Worm (Caenorhabditis elegans) whole organism, young adult: ENCODE measurements around the gene C49G7.7.

ENCODE experiments used
- F37B4.10 ChIP-seq: fragments of 200-800 bp; sonication (Bioruptor generic); IDR thresholded peaks from 2 replicates; pipeline ENCODE4 v1.3.6; 2022; ENCODE audit warnings: missing genetic modification characterization, missing compliant biosample characterization
- F52B5.7 ChIP-seq: sonication (generic microtip); optimal IDR thresholded peaks from 2 replicates; lab custom pipeline; 2016; ENCODE audit warnings: mild to moderate bottlenecking, missing genetic modification characterization, missing compliant biosample characterization
- F57C9.4 ChIP-seq: sonication (generic microtip); optimal IDR thresholded peaks from 2 replicates; lab custom pipeline; 2017; ENCODE audit warnings: mild to moderate bottlenecking, missing genetic modification characterization, missing compliant biosample characterization
- T07F8.4 ChIP-seq: sonication (generic microtip); optimal IDR thresholded peaks from 2 replicates; lab custom pipeline; 2016; ENCODE audit warnings: mild to moderate bottlenecking, missing genetic modification characterization, moderate library complexity, missing compliant biosample characterization
- Y53G8AR.9 ChIP-seq: fragments of 200-800 bp; sonication (Bioruptor generic); conservative IDR thresholded peaks from 2 replicates; pipeline ENCODE4 v1.3.6; 2022; ENCODE audit warnings: missing genetic modification reagents, missing genetic modification characterization, missing compliant biosample characterization
- aptf-3 ChIP-seq: fragments of 200-800 bp; sonication (Bioruptor generic); IDR thresholded peaks from 2 replicates; pipeline ENCODE4 v1.3.6; 2022; ENCODE audit warnings: missing genetic modification characterization, missing compliant biosample characterization
- atf-7 ChIP-seq: sonication (generic microtip); optimal IDR thresholded peaks from 2 replicates; lab custom pipeline; 2017; ENCODE audit warnings: mild to moderate bottlenecking, missing genetic modification characterization, missing compliant biosample characterization
- bed-2 ChIP-seq: fragments of 200-800 bp; sonication (Bioruptor generic); IDR thresholded peaks from 2 replicates; pipeline ENCODE4 v1.3.6; 2022; ENCODE audit warnings: missing genetic modification reagents, missing genetic modification characterization, missing compliant biosample characterization
- cebp-2 ChIP-seq: fragments of 200-800 bp; sonication (Bioruptor generic); IDR thresholded peaks from 2 replicates; pipeline ENCODE4 v1.3.6; 2022; ENCODE audit warnings: missing genetic modification characterization, missing compliant biosample characterization
- chd-7 ChIP-seq: sonication (generic microtip); optimal IDR thresholded peaks from 2 replicates; lab custom pipeline; 2016; ENCODE audit warnings: mild to moderate bottlenecking, missing genetic modification characterization, moderate library complexity, missing compliant biosample characterization
- die-1 ChIP-seq: sonication (generic microtip); optimal IDR thresholded peaks from 2 replicates; lab custom pipeline; 2016; ENCODE audit warnings: missing genotype, mild to moderate bottlenecking, missing genetic modification characterization, missing compliant biosample characterization
- dpff-1 ChIP-seq: sonication (generic microtip); optimal IDR thresholded peaks from 2 replicates; lab custom pipeline; 2017; ENCODE audit warnings: mild to moderate bottlenecking, missing genetic modification characterization, missing compliant biosample characterization
- ekl-4 ChIP-seq: fragments of 200-800 bp; sonication (Bioruptor generic); IDR thresholded peaks from 2 replicates; pipeline ENCODE4 v1.3.6; 2022; ENCODE audit warnings: missing genetic modification reagents, missing genetic modification characterization, missing compliant biosample characterization
- him-1 ChIP-seq: sonication (generic microtip); optimal IDR thresholded peaks from 2 replicates; lab custom pipeline; 2016; ENCODE audit warnings: missing genotype, missing genetic modification reagents, missing genetic modification characterization, missing compliant biosample characterization
- hsf-1 ChIP-seq: fragments of 200-800 bp; sonication (Bioruptor generic); IDR thresholded peaks from 2 replicates; pipeline ENCODE4 v1.3.6; 2022; ENCODE audit warnings: missing genetic modification reagents, missing genetic modification characterization, missing compliant biosample characterization
- lag-1 ChIP-seq: fragments of 200-800 bp; sonication (Bioruptor generic); IDR thresholded peaks from 2 replicates; pipeline ENCODE4 v1.3.6; 2022; ENCODE audit warnings: missing genetic modification reagents, missing genetic modification characterization, missing compliant biosample characterization
- let-526 ChIP-seq: fragments of 200-800 bp; sonication (Bioruptor generic); IDR thresholded peaks from 2 replicates; pipeline ENCODE4 v1.3.6; 2022; ENCODE audit warnings: missing genetic modification reagents, missing genetic modification characterization, missing compliant biosample characterization
- lin-40 ChIP-seq: sonication (generic microtip); optimal IDR thresholded peaks from 2 replicates; lab custom pipeline; 2016; ENCODE audit warnings: missing genetic modification characterization, mild to moderate bottlenecking, missing compliant biosample characterization, missing genotype, missing genetic modification reagents
- lir-1 ChIP-seq: fragments of 200-800 bp; sonication (Bioruptor generic); conservative IDR thresholded peaks from 2 replicates; pipeline ENCODE4 v1.3.6; 2022; ENCODE audit warnings: missing genetic modification reagents, missing genetic modification characterization, missing compliant biosample characterization
- madf-10 ChIP-seq: sonication (generic microtip); optimal IDR thresholded peaks from 2 replicates; lab custom pipeline; 2016; ENCODE audit warnings: mild to moderate bottlenecking, missing genetic modification characterization, missing compliant biosample characterization
- madf-6 ChIP-seq: fragments of 200-800 bp; sonication (Bioruptor generic); IDR thresholded peaks from 2 replicates; pipeline ENCODE4 v1.3.6; 2022; ENCODE audit warnings: missing genetic modification reagents, missing genetic modification characterization, missing compliant biosample characterization
- madf-8 ChIP-seq: fragments of 200-800 bp; sonication (Bioruptor generic); conservative IDR thresholded peaks from 2 replicates; pipeline ENCODE4 v1.3.6; 2022; ENCODE audit warnings: missing genetic modification reagents, missing genetic modification characterization, missing compliant biosample characterization
- mel-28 ChIP-seq: sonication (generic microtip); optimal IDR thresholded peaks from 2 replicates; lab custom pipeline; 2016; ENCODE audit warnings: borderline replicate concordance, mild to moderate bottlenecking, missing genetic modification characterization, missing compliant biosample characterization
- nfya-2 ChIP-seq: fragments of 200-800 bp; sonication (Bioruptor generic); IDR thresholded peaks from 2 replicates; pipeline ENCODE4 v1.3.6; 2022; ENCODE audit warnings: missing genetic modification reagents, missing genetic modification characterization, missing compliant biosample characterization
- nfyb-1 ChIP-seq: fragments of 200-800 bp; sonication (Bioruptor generic); IDR thresholded peaks from 2 replicates; pipeline ENCODE4 v1.3.6; 2022; ENCODE audit warnings: missing genetic modification reagents, missing genetic modification characterization, missing compliant biosample characterization
- nhr-27 ChIP-seq: fragments of 200-800 bp; sonication (Bioruptor generic); optimal IDR thresholded peaks from 2 replicates; lab custom pipeline; 2018; ENCODE audit warnings: mild to moderate bottlenecking, missing genetic modification characterization, moderate library complexity, missing compliant biosample characterization
- snpc-3.4 ChIP-seq: sonication (generic microtip); optimal IDR thresholded peaks from 2 replicates; lab custom pipeline; 2017; ENCODE audit warnings: missing genetic modification characterization, mild to moderate bottlenecking, missing compliant biosample characterization, antibody characterized with exemption, moderate library complexity, missing genotype, missing genetic modification reagents
- somi-1 ChIP-seq: fragments of 200-800 bp; sonication (Bioruptor generic); optimal IDR thresholded peaks from 2 replicates; lab custom pipeline; 2018; ENCODE audit warnings: mild to moderate bottlenecking, missing genetic modification characterization, missing compliant biosample characterization
- sptf-2 ChIP-seq: fragments of 200-800 bp; sonication (Bioruptor generic); optimal IDR thresholded peaks from 2 replicates; lab custom pipeline; 2018; ENCODE audit warnings: mild to moderate bottlenecking, missing genetic modification characterization, missing compliant biosample characterization
- tbx-9 ChIP-seq: sonication (generic microtip); optimal IDR thresholded peaks from 2 replicates; lab custom pipeline; 2016; ENCODE audit warnings: borderline replicate concordance, missing genetic modification characterization, inconsistent platforms, missing compliant biosample characterization
- unc-130 ChIP-seq: sonication (generic microtip); optimal IDR thresholded peaks from 2 replicates; lab custom pipeline; 2016; ENCODE audit warnings: missing genetic modification reagents, missing genetic modification characterization, missing compliant biosample characterization
- unc-62 ChIP-seq: fragments of 150-350 bp; optimal IDR thresholded peaks from 2 replicates; lab custom pipeline; 2014; ENCODE audit warnings: missing biosample characterization, missing genetic modification reagents, missing genetic modification characterization
- ztf-18 ChIP-seq: sonication (generic microtip); optimal IDR thresholded peaks from 2 replicates; lab custom pipeline; 2016; ENCODE audit warnings: missing genotype, mild to moderate bottlenecking, missing genetic modification characterization, missing compliant biosample characterization
- ztf-25 ChIP-seq: fragments of 200-800 bp; sonication (Bioruptor generic); IDR thresholded peaks from 2 replicates; pipeline ENCODE4 v1.3.6; 2022; ENCODE audit warnings: missing genetic modification reagents, missing genetic modification characterization, missing compliant biosample characterization
- ztf-26 ChIP-seq: sonication (generic microtip); optimal IDR thresholded peaks from 2 replicates; lab custom pipeline; 2017; ENCODE audit warnings: missing genetic modification characterization, missing compliant biosample characterization
- ztf-3 ChIP-seq: fragments of 200-800 bp; sonication (Bioruptor generic); optimal IDR thresholded peaks from 2 replicates; lab custom pipeline; 2018; ENCODE audit warnings: mild to moderate bottlenecking, missing genetic modification characterization, missing compliant biosample characterization

C49G7.7 gene

ce11 chrV:4046122-4046521 is 11.8 kb downstream of the C49G7.7 start, which contains the start of gene phat-7:
Gene phat-7, plus strand, starts transcription at chrV:4046422.
- TF ChIP-seq cebp-2 (GFP tag; lab: Robert Waterston, UW): no peak
- TF ChIP-seq hsf-1 (GFP tag; lab: Robert Waterston, UW): no peak
- TF ChIP-seq snpc-3.4 (tag; lab: Kevin White, UChicago): no peak
- TF ChIP-seq madf-10 (tag; lab: Kevin White, UChicago): no peak
- TF ChIP-seq atf-7 (tag; lab: Kevin White, UChicago): no peak
- TF ChIP-seq mel-28 (tag; lab: Kevin White, UChicago): no peak
- no peak for TF ChIP-seq F52B5.7
- no peak for TF ChIP-seq ztf-25 (GFP tag; lab: Robert Waterston, UW)

DNA sequence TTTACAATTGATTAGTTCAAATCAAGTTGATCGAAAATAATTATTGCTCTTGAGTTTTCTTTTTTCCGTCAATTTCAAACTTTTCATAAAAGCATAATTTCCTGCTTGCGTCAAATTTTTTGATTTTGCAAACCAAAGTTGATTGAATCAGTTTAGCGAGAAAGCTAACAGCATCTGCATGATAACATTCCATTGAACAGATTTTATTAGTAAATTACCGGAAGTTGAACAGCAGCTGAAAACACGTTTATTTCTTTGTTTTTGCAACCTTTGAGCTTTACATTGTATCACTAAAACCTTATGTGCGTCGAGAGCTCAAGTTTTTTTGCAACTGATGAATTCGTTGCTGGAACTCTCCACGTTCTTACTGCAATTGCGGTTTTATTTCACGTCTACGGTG is 13.3 kb downstream of the C49G7.7 start, which contains the start of gene srh-169:
TSS of gene srh-169 (plus strand) at position 301 of the 400 bp plus-strand sequence.
- TF ChIP-seq dpff-1 (tag; lab: Kevin White, UChicago): no peak
- no peak for TF ChIP-seq ztf-26 (tag; lab: Kevin White, UChicago)
- TF ChIP-seq die-1 (tag; lab: Kevin White, UChicago): no peak
- no peak for TF ChIP-seq T07F8.4 (tag; lab: Kevin White, UChicago)
- no peak for TF ChIP-seq ztf-3
- TF ChIP-seq ztf-25 (GFP tag; lab: Robert Waterston, UW): no peak
- TF ChIP-seq bed-2 (GFP tag; lab: Robert Waterston, UW): no peak
- TF ChIP-seq unc-62: no peak
- TF ChIP-seq lin-40 (tag; lab: Kevin White, UChicago): no peak
- TF ChIP-seq nhr-27: no peak

- peak; percentile 93 for TF ChIP-seq hsf-1 (GFP tag; lab: Robert Waterston, UW)
Measured at ce11 chrV:4050828-4051227, 16.6 kb downstream of the C49G7.7 start.

- TF ChIP-seq him-1 (no peak), madf-6 (GFP tag; lab: Robert Waterston, UW) (no peak), madf-8 (no peak), tbx-9 (tag; lab: Kevin White, UChicago) (no peak), ztf-18 (tag; lab: Kevin White, UChicago) (no peak), Y53G8AR.9 (GFP tag; lab: Robert Waterston, UW) (no peak), lir-1 (GFP tag; lab: Robert Waterston, UW) (no peak), somi-1 (GFP tag; lab: Kevin White, UChicago) (no peak), lag-1 (GFP tag; lab: Robert Waterston, UW) (no peak), unc-130 (GFP tag; lab: Kevin White, UChicago) (no peak), F57C9.4 (tag; lab: Kevin White, UChicago) (no peak), ekl-4 (GFP tag; lab: Robert Waterston, UW) (no peak), F37B4.10 (GFP tag; lab: Robert Waterston, UW) (no peak), nfyb-1 (no peak)
Measured at ce11 chrV:4055025-4055424, 20.7 kb downstream of the C49G7.7 start, which contains the start of gene djr-1.2. Gene djr-1.2, minus strand, starts transcription at chrV:4055125.

- TF ChIP-seq F52B5.7: no peak
- TF ChIP-seq sptf-2 (GFP tag; lab: Kevin White, UChicago): no peak
- TF ChIP-seq nfya-2 (GFP tag; lab: Robert Waterston, UW): no peak
- TF ChIP-seq nhr-27: no peak
- no peak for TF ChIP-seq lir-1 (GFP tag; lab: Robert Waterston, UW)
- no peak for TF ChIP-seq let-526 (GFP tag; lab: Robert Waterston, UW)
- TF ChIP-seq aptf-3: no peak
- TF ChIP-seq chd-7: no peak
Measured at ce11 chrV:4056203-4056602, 21.9 kb downstream of the C49G7.7 start.
